Worm (Caenorhabditis elegans): ENCODE results near the gene hsp-25.
A peak's percentile ranks its signal among the peaks of the same experiment; 100 is the strongest.

DNA sequence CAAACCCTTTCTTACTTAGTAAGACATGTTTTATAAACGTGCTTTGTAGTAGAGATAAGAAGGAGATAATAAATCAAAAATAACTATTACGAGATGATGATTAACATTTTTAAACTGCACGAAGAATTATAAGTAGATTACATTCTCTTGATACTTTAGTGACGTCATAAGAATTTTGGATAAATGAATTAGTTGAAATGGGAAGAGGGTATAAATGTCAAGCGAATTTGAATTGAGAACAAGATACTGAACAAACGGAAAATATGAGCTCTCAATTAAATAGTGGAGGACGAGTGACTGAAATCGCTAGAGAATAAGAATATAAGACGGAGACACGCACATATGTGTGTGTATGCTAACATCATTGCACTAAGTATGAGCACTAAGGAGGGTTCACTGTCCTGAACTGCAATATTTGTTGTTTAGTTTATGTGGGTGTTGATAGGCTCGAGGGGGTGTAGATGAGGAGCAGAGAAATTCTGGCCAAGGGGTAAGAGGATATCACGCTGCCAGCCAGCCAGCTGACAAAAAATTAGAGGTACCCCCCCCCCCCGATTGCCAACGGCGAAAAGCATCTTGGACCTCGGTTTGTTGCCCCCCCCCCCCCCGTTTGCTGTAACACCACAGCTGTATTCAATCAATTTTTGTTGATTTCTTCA is 1.1 kb upstream of the hsp-25 start:
- TF ChIP-seq lsy-12 (tag; optimal IDR thresholded peaks at IDR 0.05): peak; percentile 31
- no peak for TF ChIP-seq aly-2 (tag; optimal IDR thresholded peaks at IDR 0.05)
- no peak for TF ChIP-seq skn-1 (tag; optimal IDR thresholded peaks at IDR 0.05)
- no peak for TF ChIP-seq unc-62 (GFP tag; optimal IDR thresholded peaks at IDR 0.05)
- no peak for TF ChIP-seq elt-1 (tag; optimal IDR thresholded peaks at IDR 0.05)
- TF ChIP-seq ztf-4 (tag; optimal IDR thresholded peaks at IDR 0.05): no peak
- TF ChIP-seq pha-4 (tag; optimal IDR thresholded peaks at IDR 0.05): no peak

All from whole organism, L3 larva.